Worm (Caenorhabditis elegans) whole organism, L3 larva: Measurements from ENCODE around the gene fbxa-118.

ENCODE experiments used
- ZK546.5 ChIP-seq: sonication (generic microtip); optimal IDR thresholded peaks from 2 replicates; lab custom pipeline; 2017; ENCODE audit warnings: missing biosample characterization, missing genetic modification characterization
- ceh-9 ChIP-seq: sonication (generic microtip); optimal IDR thresholded peaks from 2 replicates; lab custom pipeline; 2018; ENCODE audit warnings: missing biosample characterization, missing genetic modification characterization
- egl-27 ChIP-seq: sonication (generic microtip); optimal IDR thresholded peaks from 4 replicates; lab custom pipeline; 2017; ENCODE audit warnings: missing biosample characterization, missing genetic modification reagents, missing genetic modification characterization
- fkh-10 ChIP-seq: sonication (generic microtip); optimal IDR thresholded peaks from 2 replicates; lab custom pipeline; 2017; ENCODE audit warnings: missing biosample characterization, missing genetic modification reagents, missing genetic modification characterization
- jun-1 ChIP-seq: fragments of 150-350 bp; optimal IDR thresholded peaks from 2 replicates; lab custom pipeline; 2014; ENCODE audit warnings: missing biosample characterization, missing genetic modification reagents, missing genetic modification characterization
- nhr-11 ChIP-seq: fragments of 150-350 bp; optimal IDR thresholded peaks from 2 replicates; lab custom pipeline; 2014; ENCODE audit warnings: missing biosample characterization, missing genetic modification characterization
- nhr-76 ChIP-seq: fragments of 150-350 bp; sonication (generic microtip); optimal IDR thresholded peaks from 5 replicates; lab custom pipeline; 2014; ENCODE audit warnings: missing biosample characterization, missing genetic modification characterization
- pha-4 ChIP-seq: fragments of 150-350 bp; optimal IDR thresholded peaks from 2 replicates; lab custom pipeline; 2014; ENCODE audit warnings: missing biosample characterization, missing genetic modification reagents, missing genetic modification characterization
- pqm-1 ChIP-seq: fragments of 150-350 bp; optimal IDR thresholded peaks from 2 replicates; lab custom pipeline; 2017; ENCODE audit warnings: missing biosample characterization, missing genetic modification characterization, inconsistent platforms
- skn-1 ChIP-seq: fragments of 150-350 bp; optimal IDR thresholded peaks from 2 replicates; lab custom pipeline; 2014; ENCODE audit warnings: missing biosample characterization, missing genetic modification characterization
- ztf-4 ChIP-seq: fragments of 150-350 bp; optimal IDR thresholded peaks from 2 replicates; lab custom pipeline; 2014; ENCODE audit warnings: missing biosample characterization, missing genetic modification characterization

DNA sequence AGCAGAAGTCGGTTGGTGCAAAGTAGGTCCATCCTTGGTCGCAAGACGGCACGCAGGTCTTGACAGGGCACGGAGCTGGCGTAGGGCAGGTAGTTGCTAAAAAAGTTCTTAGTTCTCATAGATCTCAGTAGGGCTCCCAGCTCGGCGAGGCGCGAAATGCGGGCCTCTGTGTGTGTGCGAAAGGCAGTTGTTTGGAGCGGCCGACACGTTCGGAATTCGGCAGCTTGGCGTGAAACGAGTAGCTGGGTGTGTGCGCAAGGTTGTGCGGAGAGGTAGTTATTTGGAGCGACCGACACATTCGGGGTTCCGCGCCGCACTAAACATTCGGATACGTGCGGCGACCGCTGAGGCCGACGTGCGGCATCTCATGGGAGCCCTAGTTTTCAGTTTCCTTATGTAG, 24.2 kb downstream of the fbxa-118 start:
- TF ChIP-seq pha-4 (tag; lab: Kevin White, UChicago): no peak
- TF ChIP-seq fkh-10 (GFP tag; lab: Kevin White, UChicago): no peak
- no peak for TF ChIP-seq ceh-9 (tag; lab: Kevin White, UChicago)
- TF ChIP-seq ZK546.5 (tag; lab: Kevin White, UChicago): no peak
- TF ChIP-seq egl-27 (tag; lab: Kevin White, UChicago): no peak
- TF ChIP-seq jun-1 (tag; lab: Kevin White, UChicago): no peak
- no peak for TF ChIP-seq skn-1 (tag; lab: Kevin White, UChicago)
- TF ChIP-seq nhr-76 (tag; lab: Kevin White, UChicago): no peak
- no peak for TF ChIP-seq pqm-1 (tag; lab: Kevin White, UChicago)
- TF ChIP-seq nhr-11 (tag; lab: Kevin White, UChicago): no peak
- no peak for TF ChIP-seq ztf-4
